Fruit fly (Drosophila melanogaster) whole organism, embryonic: ENCODE results near the gene AsnRS.

Source experiments
- CG10321 ChIP-seq: fragments of 200-800 bp; sonication (Bioruptor generic); IDR thresholded peaks from 2 replicates; pipeline ENCODE4 v1.3.6; 2022; ENCODE audit warnings: missing biosample characterization, missing genetic modification characterization
- CG10959 ChIP-seq: fragments of 200-800 bp; sonication (Bioruptor generic); IDR thresholded peaks from 2 replicates; pipeline ENCODE4 v1.3.6; 2022; ENCODE audit warnings: missing biosample characterization, missing genetic modification characterization
- CG11398 ChIP-seq: fragments of 200-800 bp; sonication (Bioruptor generic); optimal IDR thresholded peaks from 2 replicates; lab custom pipeline; 2016; ENCODE audit warnings: missing biosample characterization, missing genetic modification characterization
- CG11560 ChIP-seq: fragments of 200-800 bp; sonication (Bioruptor generic); IDR thresholded peaks from 3 replicates; pipeline ENCODE4 v1.3.6; 2022; ENCODE audit warnings: missing biosample characterization, missing genetic modification characterization
- CG15514 ChIP-seq: fragments of 200-800 bp; sonication (Bioruptor generic); optimal IDR thresholded peaks from 3 replicates; lab custom pipeline; 2017; ENCODE audit warnings: missing biosample characterization, missing genetic modification characterization, mild to moderate bottlenecking, moderate library complexity, missing genetic modification reagents
- CG18262 ChIP-seq: fragments of 200-800 bp; optimal IDR thresholded peaks from 3 replicates; lab custom pipeline; 2019; ENCODE audit warnings: missing biosample characterization, mild to moderate bottlenecking, missing genetic modification characterization, moderate library complexity
- CG18476 ChIP-seq: fragments of 200-800 bp; sonication (Bioruptor generic); optimal IDR thresholded peaks from 2 replicates; lab custom pipeline; 2016; ENCODE audit warnings: missing biosample characterization, mild to moderate bottlenecking, missing genetic modification characterization
- CG18599 ChIP-seq: fragments of 200-800 bp; sonication (Bioruptor generic); optimal IDR thresholded peaks from 3 replicates; lab custom pipeline; 2017; ENCODE audit warnings: missing biosample characterization, missing genetic modification characterization, mild to moderate bottlenecking, moderate library complexity, missing genetic modification reagents
- CG2202 ChIP-seq: fragments of 200-800 bp; sonication (Bioruptor generic); optimal IDR thresholded peaks from 2 replicates; lab custom pipeline; 2018; ENCODE audit warnings: missing biosample characterization, mild to moderate bottlenecking, missing genetic modification characterization
- CG2678 ChIP-seq: fragments of 200-800 bp; sonication (Bioruptor generic); optimal IDR thresholded peaks from 3 replicates; lab custom pipeline; 2019; ENCODE audit warnings: missing biosample characterization, mild to moderate bottlenecking, missing genetic modification characterization, moderate library complexity
- CG2875 ChIP-seq: fragments of 200-800 bp; sonication (Bioruptor generic); optimal IDR thresholded peaks from 2 replicates; lab custom pipeline; 2017; ENCODE audit warnings: missing biosample characterization, mild to moderate bottlenecking, missing genetic modification characterization, missing genetic modification reagents
- CG30020 ChIP-seq: fragments of 200-800 bp; optimal IDR thresholded peaks from 2 replicates; lab custom pipeline; 2019; ENCODE audit warnings: missing biosample characterization, mild to moderate bottlenecking, missing genetic modification characterization, moderate library complexity
- CG30431 ChIP-seq: fragments of 200-800 bp; sonication (Bioruptor generic); optimal IDR thresholded peaks from 2 replicates; lab custom pipeline; 2017; ENCODE audit warnings: missing biosample characterization, missing genetic modification characterization
- CG3163 ChIP-seq: fragments of 200-800 bp; sonication (Bioruptor generic); optimal IDR thresholded peaks from 3 replicates; lab custom pipeline; 2016; ENCODE audit warnings: missing biosample characterization, missing genetic modification characterization
- CG34422 ChIP-seq: fragments of 200-800 bp; sonication (Bioruptor generic); IDR thresholded peaks from 3 replicates; pipeline ENCODE4 v1.3.6; 2022; ENCODE audit warnings: missing biosample characterization, missing genetic modification characterization
- CG4424 ChIP-seq: fragments of 200-800 bp; sonication (Bioruptor generic); optimal IDR thresholded peaks from 3 replicates; lab custom pipeline; 2016; ENCODE audit warnings: missing biosample characterization, missing genetic modification characterization
- CG4707 ChIP-seq: fragments of 200-800 bp; sonication (Bioruptor generic); optimal IDR thresholded peaks from 2 replicates; lab custom pipeline; 2018; ENCODE audit warnings: missing biosample characterization, mild to moderate bottlenecking, missing genetic modification characterization, moderate library complexity
- Camta ChIP-seq: fragments of 200-800 bp; sonication (Bioruptor generic); optimal IDR thresholded peaks from 2 replicates; lab custom pipeline; 2016; ENCODE audit warnings: missing biosample characterization, missing genetic modification characterization
- CkIIα-i1 ChIP-seq: fragments of 200-800 bp; sonication (Bioruptor generic); IDR thresholded peaks from 2 replicates; pipeline ENCODE4 v1.3.6; 2022; ENCODE audit warnings: missing biosample characterization, missing genetic modification characterization
- Dbx ChIP-seq: fragments of 200-800 bp; sonication (Bioruptor generic); IDR thresholded peaks from 3 replicates; pipeline ENCODE4 v1.3.6; 2022; ENCODE audit warnings: missing biosample characterization, missing genetic modification characterization
- Jarid2 ChIP-seq: fragments of 200-800 bp; sonication (Bioruptor generic); optimal IDR thresholded peaks from 3 replicates; lab custom pipeline; 2017; ENCODE audit warnings: mild to moderate bottlenecking, missing biosample characterization, missing genetic modification reagents, missing genetic modification characterization
- MTF-1 ChIP-seq: fragments of 200-800 bp; sonication (Bioruptor generic); optimal IDR thresholded peaks from 2 replicates; lab custom pipeline; 2018; ENCODE audit warnings: missing biosample characterization, mild to moderate bottlenecking, missing genetic modification characterization, borderline replicate concordance
- Mes4 ChIP-seq: fragments of 200-800 bp; sonication (Bioruptor generic); optimal IDR thresholded peaks from 2 replicates; lab custom pipeline; 2016; ENCODE audit warnings: missing biosample characterization, missing genetic modification characterization
- Mrtf ChIP-seq: fragments of 200-800 bp; sonication (Bioruptor generic); IDR thresholded peaks from 3 replicates; pipeline ENCODE4 v1.3.6; 2022; ENCODE audit warnings: missing biosample characterization, missing genetic modification characterization
- NC2β ChIP-seq: fragments of 200-800 bp; sonication (Bioruptor generic); optimal IDR thresholded peaks from 2 replicates; lab custom pipeline; 2016; ENCODE audit warnings: missing biosample characterization, missing genetic modification characterization
- Oaz ChIP-seq: fragments of 200-800 bp; sonication (Bioruptor generic); IDR thresholded peaks from 2 replicates; pipeline ENCODE4 v1.3.6; 2022; ENCODE audit warnings: missing biosample characterization, missing genetic modification characterization
- Sox100B ChIP-seq: fragments of 200-800 bp; sonication (Bioruptor generic); optimal IDR thresholded peaks from 3 replicates; lab custom pipeline; 2018; ENCODE audit warnings: missing biosample characterization, mild to moderate bottlenecking, missing genetic modification characterization
- Spps ChIP-seq: fragments of 200-800 bp; sonication (Bioruptor generic); optimal IDR thresholded peaks from 2 replicates; lab custom pipeline; 2018; ENCODE audit warnings: missing biosample characterization, mild to moderate bottlenecking, missing genetic modification characterization
- Tbp ChIP-seq: fragments of >200 bp; optimal IDR thresholded peaks from 2 replicates; lab custom pipeline; 2018; ENCODE audit warnings: missing biosample characterization, missing genetic modification characterization
- abd-A ChIP-seq: fragments of 200-800 bp; sonication (Bioruptor generic); optimal IDR thresholded peaks from 3 replicates; lab custom pipeline; 2019; ENCODE audit warnings: missing biosample characterization, mild to moderate bottlenecking, missing genetic modification characterization, moderate library complexity
- al ChIP-seq: fragments of 200-800 bp; sonication (Bioruptor generic); IDR thresholded peaks from 2 replicates; pipeline ENCODE4 v1.3.6; 2022; ENCODE audit warnings: missing biosample characterization, missing genetic modification characterization
- ara ChIP-seq: fragments of 200-800 bp; sonication (Bioruptor generic); IDR thresholded peaks from 2 replicates; pipeline ENCODE4 v1.3.6; 2022; ENCODE audit warnings: missing biosample characterization, missing genetic modification characterization
- crc ChIP-seq: fragments of 200-800 bp; sonication (Bioruptor generic); optimal IDR thresholded peaks from 2 replicates; lab custom pipeline; 2016; ENCODE audit warnings: missing biosample characterization, missing genetic modification characterization
- da ChIP-seq: fragments of 200-800 bp; sonication (Bioruptor generic); optimal IDR thresholded peaks from 2 replicates; lab custom pipeline; 2016; ENCODE audit warnings: missing biosample characterization, missing genetic modification characterization
- dm ChIP-seq: fragments of 200-800 bp; sonication (Bioruptor generic); optimal IDR thresholded peaks from 3 replicates; lab custom pipeline; 2016; ENCODE audit warnings: missing biosample characterization, missing genetic modification characterization
- dmrt11E ChIP-seq: fragments of 200-800 bp; sonication (Bioruptor generic); optimal IDR thresholded peaks from 3 replicates; lab custom pipeline; 2018; ENCODE audit warnings: missing biosample characterization, mild to moderate bottlenecking, missing genetic modification characterization, moderate library complexity
- esg ChIP-seq: fragments of 200-800 bp; sonication (Bioruptor generic); conservative IDR thresholded peaks from 2 replicates; pipeline ENCODE4 v1.3.6; 2022; ENCODE audit warnings: missing biosample characterization, missing genetic modification characterization
- exex ChIP-seq: fragments of 200-800 bp; sonication (Bioruptor generic); optimal IDR thresholded peaks from 4 replicates; lab custom pipeline; 2018; ENCODE audit warnings: missing biosample characterization, mild to moderate bottlenecking, missing genetic modification characterization, moderate library complexity
- gsb ChIP-seq: fragments of 200-800 bp; sonication (Bioruptor generic); IDR thresholded peaks from 2 replicates; pipeline ENCODE4 v1.3.6; 2022; ENCODE audit warnings: missing biosample characterization, missing genetic modification characterization
- jigr1 ChIP-seq: fragments of 200-800 bp; sonication (Bioruptor generic); IDR thresholded peaks from 3 replicates; pipeline ENCODE4 v1.3.6; 2022; ENCODE audit warnings: missing biosample characterization, missing genetic modification characterization
- nerfin-2 ChIP-seq: fragments of 200-800 bp; sonication (Bioruptor generic); IDR thresholded peaks from 2 replicates; pipeline ENCODE4 v1.3.6; 2022; ENCODE audit warnings: missing biosample characterization, missing genetic modification characterization; ENCODE audit not compliant: partially characterized antibody
- org-1 ChIP-seq: fragments of 200-800 bp; sonication (Bioruptor generic); optimal IDR thresholded peaks from 2 replicates; lab custom pipeline; 2017; ENCODE audit warnings: missing biosample characterization, missing genetic modification characterization
- row ChIP-seq: fragments of 200-800 bp; sonication (Bioruptor generic); IDR thresholded peaks from 3 replicates; pipeline ENCODE4 v1.3.6; 2022; ENCODE audit warnings: missing biosample characterization, missing genetic modification characterization
- salm ChIP-seq: fragments of 200-800 bp; sonication (Bioruptor generic); optimal IDR thresholded peaks from 2 replicates; lab custom pipeline; 2018; ENCODE audit warnings: missing biosample characterization, mild to moderate bottlenecking, missing genetic modification characterization
- sens ChIP-seq: fragments of 200-800 bp; sonication (Bioruptor generic); peaks from one replicate; lab custom pipeline; 2016; ENCODE audit warnings: missing biosample characterization, missing genetic modification characterization
- sisA ChIP-seq: fragments of 200-800 bp; sonication (Bioruptor generic); IDR thresholded peaks from 2 replicates; pipeline ENCODE4 v1.3.6; 2022; ENCODE audit warnings: missing biosample characterization, missing genetic modification characterization
- tll ChIP-seq, 2 experiments: fragments of 200-800 bp in 1 of 2; fragments of >200 bp in 1 of 2; sonication (Bioruptor generic) in 1 of 2; optimal IDR thresholded peaks; 2 replicates each; lab custom pipeline; 2017 to 2019; ENCODE audit warnings: missing biosample characterization in 2 of 2, missing genetic modification characterization in 2 of 2, mild to moderate bottlenecking in 1 of 2, moderate library complexity in 1 of 2
- twi ChIP-seq: fragments of 200-800 bp; optimal IDR thresholded peaks from 2 replicates; lab custom pipeline; 2019; ENCODE audit warnings: missing biosample characterization, mild to moderate bottlenecking, missing genetic modification characterization, moderate library complexity
- zfh2 ChIP-seq: fragments of 200-800 bp; sonication (Bioruptor generic); optimal IDR thresholded peaks from 2 replicates; lab custom pipeline; 2016; ENCODE audit warnings: missing biosample characterization, missing genetic modification characterization

Gene AsnRS

dm6 chr2L:19141435-19142126 is 9.8 kb upstream of the AsnRS start (continued):
- TF ChIP-seq crc (GFP tag; lab: Kevin White, UChicago) (peak; percentile 47), CG3163 (GFP tag; lab: Kevin White, UChicago) (peak; percentile 39), CG15514 (GFP tag; lab: Kevin White, UChicago) (peak; percentile 60), Jarid2 (peak; percentile 40), Sox100B (GFP tag; lab: Kevin White, UChicago) (peak; percentile 82), sisA (GFP tag; lab: Robert Waterston, UW) (peak; percentile 21; the same call in 1 of the 2 replicates), sens (peak; percentile 95), row (GFP tag; lab: Robert Waterston, UW) (peak; percentile 57; the same call in 2 of the 3 replicates), al (GFP tag; lab: Robert Waterston, UW) (peak; percentile 49), CG18262 (peak; percentile 86), CG2678 (tag; lab: Kevin White, UChicago) (peak; percentile 89), salm (tag; lab: Kevin White, UChicago) (peak; percentile 27), dmrt11E (tag; lab: Kevin White, UChicago) (peak; percentile 79), NC2β (GFP tag; lab: Kevin White, UChicago) (peak; percentile 49), CG2202 (tag; lab: Kevin White, UChicago) (peak; percentile 73), CG11560 (tag; lab: Robert Waterston, UW) (no peak), Tbp (GFP tag; lab: Kevin White, UChicago) (no peak), CG30020 (tag; lab: Kevin White, UChicago) (peak; percentile 48), Mes4 (no peak), Spps (tag; lab: Kevin White, UChicago) (peak; percentile 65), CG18599 (peak; percentile 76), CG30431 (GFP tag; lab: Kevin White, UChicago) (peak; percentile 62), gsb (0 out of 2 replicates have a peak, but pooled peaks have one; percentile 33), Oaz (GFP tag; lab: Robert Waterston, UW) (no peak), zfh2 (GFP tag; lab: Kevin White, UChicago) (peak; percentile 66), CG18476 (peak; percentile 57), org-1 (GFP tag; lab: Kevin White, UChicago) (peak; percentile 71), CG2875 (GFP tag; lab: Kevin White, UChicago) (peak; percentile 66), CG10959 (GFP tag; lab: Robert Waterston, UW) (no peak), tll (GFP tag; optimal IDR thresholded peaks at IDR 0.05; lab: Kevin White, UChicago) (no peak), ara (GFP tag; lab: Robert Waterston, UW) (peak; percentile 50; the same call in 1 of the 2 replicates), CkIIα-i1 (GFP tag; lab: Robert Waterston, UW) (no peak), jigr1 (no peak), nerfin-2 (GFP tag; lab: Robert Waterston, UW) (no peak), dm (GFP tag; lab: Kevin White, UChicago) (peak; percentile 34), MTF-1 (no peak), twi (tag; lab: Kevin White, UChicago) (peak; percentile 59), CG11398 (peak; percentile 46), CG4424 (GFP tag; lab: Kevin White, UChicago) (peak; percentile 74), CG4707 (peak; percentile 18), Dbx (peak; percentile 51; the same call in 1 of the 3 replicates), CG34422 (GFP tag; lab: Robert Waterston, UW) (0 out of 3 replicates have a peak, but pooled peaks have one; percentile 43), Camta (GFP tag; lab: Kevin White, UChicago) (peak; percentile 76), Mrtf (GFP tag; lab: Robert Waterston, UW) (0 out of 3 replicates have a peak, but pooled peaks have one; percentile 43), exex (peak; percentile 31), abd-A (peak; percentile 54), da (GFP tag; lab: Kevin White, UChicago) (no peak), esg (peak; percentile 50; the same call in 1 of the 2 replicates), CG10321 (GFP tag; lab: Robert Waterston, UW) (no peak)
